Fruit fly (Drosophila melanogaster): ENCODE results near the gene CG15646.

CG15646 gene

dm6 chrX:15618953-15619630, 51.7 kb downstream of the CG15646 start (continued):
- TF ChIP-seq ewg (GFP tag; optimal IDR thresholded peaks at IDR 0.05) (peak; percentile 77), CG16863 (GFP tag; optimal IDR thresholded peaks at IDR 0.05) (peak; percentile 79), CG11696 (GFP tag; IDR thresholded peaks at IDR 0.05) (peak; percentile 16; the same call in 1 of the 2 replicates), gt (GFP tag; IDR thresholded peaks at IDR 0.05) (peak; percentile 56; the same call in 1 of the 2 replicates), amos (GFP tag; IDR thresholded peaks at IDR 0.05; ENCODE audit: partially characterized antibody) (no peak), NC2α (GFP tag; optimal IDR thresholded peaks at IDR 0.05) (peak; percentile 61), CG6254 (GFP tag; optimal IDR thresholded peaks at IDR 0.05) (peak; percentile 65), CG10565 (GFP tag; optimal IDR thresholded peaks at IDR 0.05) (no peak), Myb (GFP tag; optimal IDR thresholded peaks at IDR 0.05) (peak; percentile 37), Bdp1 (GFP tag; optimal IDR thresholded peaks at IDR 0.05) (peak; percentile 25), CG12219 (GFP tag; optimal IDR thresholded peaks at IDR 0.05) (peak; percentile 78), CG33213 (GFP tag; optimal IDR thresholded peaks at IDR 0.05) (peak; percentile 48), crp (GFP tag; optimal IDR thresholded peaks at IDR 0.05) (peak in 1 of 2 experiments; percentile 25), CG18599 (GFP tag; optimal IDR thresholded peaks at IDR 0.05) (peak; percentile 80), z (GFP tag; IDR thresholded peaks at IDR 0.05) (no peak), pnt (GFP tag; optimal IDR thresholded peaks at IDR 0.05) (peak; percentile 79), knrl (GFP tag; IDR thresholded peaks at IDR 0.05; ENCODE audit: partially characterized antibody) (no peak), sisA (GFP tag; IDR thresholded peaks at IDR 0.05) (peak; percentile 87), CG7928 (GFP tag; optimal IDR thresholded peaks at IDR 0.05) (no peak), CG6654 (GFP tag; optimal IDR thresholded peaks at IDR 0.05) (peak; percentile 67), Lim3 (GFP tag; IDR thresholded peaks at IDR 0.05) (no peak), CG10267 (tag; optimal IDR thresholded peaks at IDR 0.05) (peak; percentile 53), chinmo (GFP tag; IDR thresholded peaks at IDR 0.05; ENCODE audit: partially characterized antibody) (no peak), gcm (GFP tag; optimal IDR thresholded peaks at IDR 0.05) (peak; percentile 56), toy (GFP tag; IDR thresholded peaks at IDR 0.05) (no peak), stc (GFP tag; IDR thresholded peaks at IDR 0.05) (peak; percentile 39; the same call in 1 of the 2 replicates), rib (GFP tag; IDR thresholded peaks at IDR 0.05) (no peak), Med (GFP tag) (peak; percentile 95), Mrtf (GFP tag; IDR thresholded peaks at IDR 0.05) (peak; percentile 77), Fer3 (tag; optimal IDR thresholded peaks at IDR 0.05) (peak; percentile 71), CG13296 (GFP tag; optimal IDR thresholded peaks at IDR 0.05) (peak; percentile 58), CG6689 (GFP tag; IDR thresholded peaks at IDR 0.05) (peak; percentile 84), phol (tag; optimal IDR thresholded peaks at IDR 0.05) (peak; percentile 82), fd3F (GFP tag; optimal IDR thresholded peaks at IDR 0.05) (peak; percentile 62), cas (GFP tag; IDR thresholded peaks at IDR 0.05) (no peak), pan (optimal IDR thresholded peaks at IDR 0.05) (no peak), pan (GFP tag; optimal IDR thresholded peaks at IDR 0.05 in 1 of 2, IDR thresholded peaks at IDR 0.05 in 1 of 2) (peak in 1 of 2 experiments; percentile 73), unpg (GFP tag; optimal IDR thresholded peaks at IDR 0.05) (peak; percentile 86), seq (GFP tag; IDR thresholded peaks at IDR 0.05) (peak; percentile 60), Vsx1 (GFP tag; optimal IDR thresholded peaks at IDR 0.05) (peak; percentile 50), CG3281 (GFP tag; optimal IDR thresholded peaks at IDR 0.05) (peak; percentile 69), mld (GFP tag; IDR thresholded peaks at IDR 0.05; ENCODE audit: partially characterized antibody) (no peak), psq (GFP tag; optimal IDR thresholded peaks at IDR 0.05) (peak; percentile 42), pzg (GFP tag; optimal IDR thresholded peaks at IDR 0.05) (no peak), da (GFP tag; optimal IDR thresholded peaks at IDR 0.05) (peak; percentile 51), prd (optimal IDR thresholded peaks at IDR 0.05) (no peak), prd (GFP tag; IDR thresholded peaks at IDR 0.05) (peak; percentile 83), tap (tag; optimal IDR thresholded peaks at IDR 0.05) (peak; percentile 72), CG4404 (GFP tag; IDR thresholded peaks at IDR 0.05) (peak; percentile 52), Fer1 (GFP tag; optimal IDR thresholded peaks at IDR 0.05) (peak; percentile 78)

All from whole organism, embryonic.